Fruit fly (Drosophila melanogaster) whole organism, embryonic: ENCODE measurements around the gene Glg1.
A peak's percentile ranks its signal among the peaks of the same experiment; 100 is the strongest.

Experiments
- Ada2b ChIP-seq: fragments of 200-800 bp; sonication (Bioruptor generic); IDR thresholded peaks from 2 replicates; pipeline ENCODE4 v1.3.6; 2022; ENCODE audit warnings: missing biosample characterization, missing genetic modification characterization
- B-H2 ChIP-seq: fragments of 200-800 bp; sonication (Bioruptor generic); optimal IDR thresholded peaks from 2 replicates; lab custom pipeline; 2018; ENCODE audit warnings: missing biosample characterization, mild to moderate bottlenecking, missing genetic modification characterization
- BEAF-32 ChIP-seq: fragments of 200-800 bp; sonication (Bioruptor generic); optimal IDR thresholded peaks from 3 replicates; lab custom pipeline; 2017; ENCODE audit warnings: missing biosample characterization, missing genetic modification characterization, mild to moderate bottlenecking, moderate library complexity, missing genetic modification reagents
- CG10267 ChIP-seq: fragments of 200-800 bp; sonication (Bioruptor generic); optimal IDR thresholded peaks from 2 replicates; lab custom pipeline; 2018; ENCODE audit warnings: missing biosample characterization, mild to moderate bottlenecking, missing genetic modification characterization, moderate library complexity
- CG10543 ChIP-seq: fragments of 200-800 bp; sonication (Bioruptor generic); optimal IDR thresholded peaks from 3 replicates; lab custom pipeline; 2017; ENCODE audit warnings: missing biosample characterization, mild to moderate bottlenecking, missing genetic modification characterization, moderate library complexity
- CG11695 ChIP-seq: fragments of 200-800 bp; sonication (Bioruptor generic); IDR thresholded peaks from 3 replicates; pipeline ENCODE4 v1.3.6; 2022; ENCODE audit warnings: missing biosample characterization, missing genetic modification characterization
- CG12104 ChIP-seq: fragments of 200-800 bp; sonication (Bioruptor generic); optimal IDR thresholded peaks from 3 replicates; lab custom pipeline; 2016; ENCODE audit warnings: missing biosample characterization, missing genetic modification characterization
- CG12744 ChIP-seq: fragments of 200-800 bp; sonication (Bioruptor generic); optimal IDR thresholded peaks from 2 replicates; lab custom pipeline; 2016; ENCODE audit warnings: missing biosample characterization, missing genetic modification characterization
- CG14710 ChIP-seq: fragments of 200-800 bp; sonication (Bioruptor generic); optimal IDR thresholded peaks from 3 replicates; lab custom pipeline; 2019; ENCODE audit warnings: missing biosample characterization, mild to moderate bottlenecking, missing genetic modification characterization, moderate library complexity
- CG17802 ChIP-seq: fragments of 200-800 bp; sonication (Bioruptor generic); optimal IDR thresholded peaks from 2 replicates; lab custom pipeline; 2018; ENCODE audit warnings: missing biosample characterization, mild to moderate bottlenecking, missing genetic modification characterization, moderate library complexity
- CG17829 ChIP-seq: fragments of 200-800 bp; optimal IDR thresholded peaks from 2 replicates; lab custom pipeline; 2019; ENCODE audit warnings: missing biosample characterization, mild to moderate bottlenecking, missing genetic modification characterization, moderate library complexity
- CG3838 ChIP-seq: fragments of 200-800 bp; sonication (Bioruptor generic); optimal IDR thresholded peaks from 3 replicates; lab custom pipeline; 2016; ENCODE audit warnings: missing biosample characterization, missing genetic modification characterization
- CG4617 ChIP-seq: fragments of 200-800 bp; sonication (Bioruptor generic); optimal IDR thresholded peaks from 3 replicates; lab custom pipeline; 2016; ENCODE audit warnings: missing biosample characterization, missing genetic modification characterization, borderline replicate concordance
- CG6683 ChIP-seq: fragments of 200-800 bp; sonication (Bioruptor generic); optimal IDR thresholded peaks from 2 replicates; lab custom pipeline; 2017; ENCODE audit warnings: missing biosample characterization, mild to moderate bottlenecking, missing genetic modification characterization, missing genetic modification reagents
- CG8290 ChIP-seq, 3 experiments: fragments of 200-800 bp; sonication (Bioruptor generic); optimal IDR thresholded peaks; 2 replicates each; lab custom pipeline; 2016 to 2019; ENCODE audit warnings: missing biosample characterization in 3 of 3, missing genetic modification characterization in 3 of 3, mild to moderate bottlenecking in 2 of 3, moderate library complexity in 1 of 3
- CG8388 ChIP-seq: fragments of 200-800 bp; sonication (Bioruptor generic); optimal IDR thresholded peaks from 2 replicates; lab custom pipeline; 2019; ENCODE audit warnings: missing biosample characterization, mild to moderate bottlenecking, missing genetic modification characterization, moderate library complexity
- CG9797 ChIP-seq: fragments of 200-800 bp; sonication (Bioruptor generic); optimal IDR thresholded peaks from 3 replicates; lab custom pipeline; 2018; ENCODE audit warnings: missing biosample characterization, mild to moderate bottlenecking, missing genetic modification characterization
- CkIIα-i1 ChIP-seq: fragments of 200-800 bp; sonication (Bioruptor generic); IDR thresholded peaks from 2 replicates; pipeline ENCODE4 v1.3.6; 2022; ENCODE audit warnings: missing biosample characterization, missing genetic modification characterization
- CrebB ChIP-seq: fragments of 200-800 bp; sonication (Bioruptor generic); optimal IDR thresholded peaks from 3 replicates; lab custom pipeline; 2018; ENCODE audit warnings: missing biosample characterization, mild to moderate bottlenecking, missing genetic modification characterization
- Dp ChIP-seq: fragments of 200-800 bp; sonication (Bioruptor generic); optimal IDR thresholded peaks from 2 replicates; lab custom pipeline; 2018; ENCODE audit warnings: missing biosample characterization, mild to moderate bottlenecking, missing genetic modification characterization, moderate library complexity
- Drgx ChIP-seq: fragments of 200-800 bp; sonication (Bioruptor generic); IDR thresholded peaks from 2 replicates; pipeline ENCODE4 v1.3.6; 2022; ENCODE audit warnings: missing biosample characterization, missing genetic modification characterization
- ERR ChIP-seq: fragments of 200-800 bp; sonication (Bioruptor generic); optimal IDR thresholded peaks from 2 replicates; lab custom pipeline; 2016; ENCODE audit warnings: missing biosample characterization, missing genetic modification characterization
- GATAe ChIP-seq: fragments of 200-800 bp; sonication (Bioruptor generic); conservative IDR thresholded peaks from 2 replicates; pipeline ENCODE4 v1.3.6; 2022; ENCODE audit warnings: missing biosample characterization, missing genetic modification characterization
- Mad ChIP-seq: fragments of 200-800 bp; sonication (Bioruptor generic); optimal IDR thresholded peaks from 2 replicates; lab custom pipeline; 2016; ENCODE audit warnings: missing biosample characterization, missing genetic modification characterization
- Meics ChIP-seq: fragments of 200-800 bp; sonication (Bioruptor generic); optimal IDR thresholded peaks from 2 replicates; lab custom pipeline; 2017; ENCODE audit warnings: missing biosample characterization, mild to moderate bottlenecking, missing genetic modification characterization
- Mrtf ChIP-seq: fragments of 200-800 bp; sonication (Bioruptor generic); IDR thresholded peaks from 3 replicates; pipeline ENCODE4 v1.3.6; 2022; ENCODE audit warnings: missing biosample characterization, missing genetic modification characterization
- Scr ChIP-seq: fragments of 200-800 bp; sonication (Bioruptor generic); IDR thresholded peaks from 2 replicates; pipeline ENCODE4 v1.3.6; 2022; ENCODE audit warnings: missing biosample characterization, missing genetic modification characterization; ENCODE audit not compliant: partially characterized antibody
- Ssrp ChIP-seq: fragments of 200-800 bp; sonication (Bioruptor generic); optimal IDR thresholded peaks from 2 replicates; lab custom pipeline; 2018; ENCODE audit warnings: missing biosample characterization, mild to moderate bottlenecking, missing genetic modification characterization, moderate library complexity
- Vsx1 ChIP-seq: fragments of 200-800 bp; sonication (Bioruptor generic); optimal IDR thresholded peaks from 2 replicates; lab custom pipeline; 2017; ENCODE audit warnings: missing biosample characterization, mild to moderate bottlenecking, missing genetic modification characterization, missing genetic modification reagents
- abd-A ChIP-seq: fragments of 200-800 bp; sonication (Bioruptor generic); optimal IDR thresholded peaks from 3 replicates; lab custom pipeline; 2019; ENCODE audit warnings: missing biosample characterization, mild to moderate bottlenecking, missing genetic modification characterization, moderate library complexity
- ac ChIP-seq: fragments of 200-800 bp; sonication (Bioruptor generic); optimal IDR thresholded peaks from 3 replicates; lab custom pipeline; 2017; ENCODE audit warnings: missing biosample characterization, mild to moderate bottlenecking, missing genetic modification characterization
- bbx ChIP-seq: fragments of 200-800 bp; sonication (Bioruptor generic); IDR thresholded peaks from 2 replicates; pipeline ENCODE4 v1.3.6; 2022; ENCODE audit warnings: missing biosample characterization, missing genetic modification characterization; ENCODE audit not compliant: partially characterized antibody
- dati ChIP-seq: fragments of 200-800 bp; sonication (Bioruptor generic); IDR thresholded peaks from 2 replicates; pipeline ENCODE4 v1.3.6; 2022; ENCODE audit warnings: missing biosample characterization, missing genetic modification characterization
- dimm ChIP-seq: fragments of 200-800 bp; sonication (Bioruptor generic); IDR thresholded peaks from 2 replicates; pipeline ENCODE4 v1.3.6; 2022; ENCODE audit warnings: missing biosample characterization, missing genetic modification characterization
- fd64A ChIP-seq: fragments of 200-800 bp; sonication (Bioruptor generic); optimal IDR thresholded peaks from 3 replicates; lab custom pipeline; 2018; ENCODE audit warnings: missing biosample characterization, mild to moderate bottlenecking, missing genetic modification characterization
- gce ChIP-seq: fragments of 200-800 bp; sonication (Bioruptor generic); IDR thresholded peaks from 3 replicates; pipeline ENCODE4 v1.3.6; 2022; ENCODE audit warnings: missing biosample characterization, missing genetic modification characterization
- gsb-n ChIP-seq: fragments of 200-800 bp; sonication (Bioruptor generic); optimal IDR thresholded peaks from 3 replicates; lab custom pipeline; 2018; ENCODE audit warnings: missing biosample characterization, mild to moderate bottlenecking, missing genetic modification characterization
- ham ChIP-seq: fragments of 200-800 bp; sonication (Bioruptor generic); IDR thresholded peaks from 2 replicates; pipeline ENCODE4 v1.3.6; 2022; ENCODE audit warnings: missing biosample characterization, missing genetic modification characterization
- ken ChIP-seq: fragments of 200-800 bp; sonication (Bioruptor generic); IDR thresholded peaks from 3 replicates; pipeline ENCODE4 v1.3.6; 2022; ENCODE audit warnings: missing biosample characterization, missing genetic modification characterization
- klu ChIP-seq: fragments of 200-800 bp; sonication (Bioruptor generic); IDR thresholded peaks from 2 replicates; pipeline ENCODE4 v1.3.6; 2022; ENCODE audit warnings: missing biosample characterization, missing genetic modification characterization
- nerfin-1 ChIP-seq: fragments of 200-800 bp; sonication (Bioruptor generic); optimal IDR thresholded peaks from 3 replicates; lab custom pipeline; 2019; ENCODE audit warnings: missing biosample characterization, mild to moderate bottlenecking, missing genetic modification characterization, moderate library complexity
- onecut ChIP-seq: fragments of 200-800 bp; sonication (Bioruptor generic); IDR thresholded peaks from 2 replicates; pipeline ENCODE4 v1.3.6; 2022; ENCODE audit warnings: missing biosample characterization, missing genetic modification characterization
- phol ChIP-seq: fragments of 200-800 bp; sonication (Bioruptor generic); optimal IDR thresholded peaks from 3 replicates; lab custom pipeline; 2018; ENCODE audit warnings: missing biosample characterization, mild to moderate bottlenecking, missing genetic modification characterization, moderate library complexity
- psq ChIP-seq: fragments of 200-800 bp; sonication (Bioruptor generic); optimal IDR thresholded peaks from 2 replicates; lab custom pipeline; 2017; ENCODE audit warnings: missing biosample characterization, missing genetic modification characterization
- stwl ChIP-seq: fragments of 200-800 bp; sonication (Bioruptor generic); optimal IDR thresholded peaks from 3 replicates; lab custom pipeline; 2018; ENCODE audit warnings: missing biosample characterization, mild to moderate bottlenecking, missing genetic modification characterization, moderate library complexity
- trem ChIP-seq: fragments of 200-800 bp; optimal IDR thresholded peaks from 3 replicates; lab custom pipeline; 2019; ENCODE audit warnings: missing biosample characterization, mild to moderate bottlenecking, missing genetic modification characterization, moderate library complexity
- usp ChIP-seq: fragments of >200 bp; optimal IDR thresholded peaks from 2 replicates; lab custom pipeline; 2017; ENCODE audit warnings: missing biosample characterization, missing genetic modification characterization
- vvl ChIP-seq: fragments of 200-800 bp; sonication (Bioruptor generic); IDR thresholded peaks from 2 replicates; pipeline ENCODE4 v1.3.6; 2022; ENCODE audit warnings: missing biosample characterization, missing genetic modification characterization
- zen2 ChIP-seq: fragments of 200-800 bp; sonication (Bioruptor generic); IDR thresholded peaks from 3 replicates; pipeline ENCODE4 v1.3.6; 2022; ENCODE audit warnings: missing biosample characterization, missing genetic modification characterization; ENCODE audit not compliant: partially characterized antibody
- zfh1 ChIP-seq: fragments of 200-800 bp; sonication (Bioruptor generic); IDR thresholded peaks from 3 replicates; pipeline ENCODE4 v1.3.6; 2022; ENCODE audit warnings: missing biosample characterization, missing genetic modification characterization

Glg1 gene

DNA sequence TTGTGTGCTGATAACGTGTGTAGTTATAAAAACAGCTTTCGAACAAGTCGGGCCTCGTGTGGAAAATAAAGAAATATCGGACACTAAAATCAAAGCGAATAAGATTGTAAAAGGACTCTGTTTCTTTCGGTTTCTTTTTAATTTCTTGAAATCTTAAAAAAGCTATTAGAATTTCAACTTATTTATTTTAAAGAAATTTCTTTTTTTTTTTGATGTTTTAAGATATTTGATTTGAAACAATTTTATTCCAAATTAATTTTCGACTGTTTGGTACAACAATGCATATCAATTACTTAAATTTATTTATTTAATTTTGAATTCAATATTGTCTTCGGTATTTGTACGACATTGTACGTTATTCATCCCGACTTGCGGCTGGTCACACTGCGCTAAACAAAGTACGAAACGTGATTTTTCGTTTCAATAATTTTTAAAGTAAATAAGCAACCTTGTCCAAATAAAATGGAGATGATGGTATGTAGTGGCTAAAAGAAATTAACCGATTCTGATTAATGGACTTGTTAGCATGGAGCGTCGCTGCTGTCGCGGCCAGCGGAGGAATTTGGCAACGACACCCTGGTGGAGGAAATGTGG lies 14.5 kb downstream of the Glg1 start, which contains the start of the genes CG7202 and CG7519 (continued):
- no peak for TF ChIP-seq Ada2b (GFP tag; lab: Robert Waterston, UW)
- no peak for TF ChIP-seq klu
- TF ChIP-seq CG12104 (GFP tag; lab: Kevin White, UChicago), result no peak
- no peak for TF ChIP-seq Drgx (GFP tag; lab: Robert Waterston, UW)
- peak; percentile 55 for TF ChIP-seq CG9797 (GFP tag; lab: Kevin White, UChicago)
- TF ChIP-seq nerfin-1 (tag; lab: Kevin White, UChicago), result peak; percentile 33
- TF ChIP-seq CG14710, result peak; percentile 9
- peak; percentile 7 for TF ChIP-seq BEAF-32 (GFP tag; lab: Kevin White, UChicago)
- TF ChIP-seq GATAe, result no peak
- no peak for TF ChIP-seq CrebB (tag; lab: Kevin White, UChicago)
- TF ChIP-seq trem (tag; lab: Kevin White, UChicago), result peak; percentile 47
- no peak for TF ChIP-seq dati
- peak; percentile 42 for TF ChIP-seq Dp
- no peak for TF ChIP-seq bbx (GFP tag; lab: Robert Waterston, UW)
- TF ChIP-seq Meics (GFP tag; lab: Kevin White, UChicago), result no peak
- no peak for TF ChIP-seq CG11695 (GFP tag; lab: Robert Waterston, UW)
- TF ChIP-seq gce (GFP tag; lab: Robert Waterston, UW), result peak; percentile 27; the same call in 1 of the 3 replicates
- no peak for TF ChIP-seq Mrtf (GFP tag; lab: Robert Waterston, UW)
- no peak for TF ChIP-seq psq
- TF ChIP-seq dimm, result no peak
- no peak for TF ChIP-seq vvl (GFP tag; lab: Robert Waterston, UW)
- no peak for TF ChIP-seq CG10543 (GFP tag; lab: Kevin White, UChicago)
- TF ChIP-seq abd-A (tag; lab: Kevin White, UChicago), result no peak
- TF ChIP-seq ken (GFP tag; lab: Robert Waterston, UW), result no peak
- no peak for TF ChIP-seq zfh1 (GFP tag; lab: Robert Waterston, UW)
- TF ChIP-seq CG17829 (tag; lab: Kevin White, UChicago), result peak; percentile 14
- TF ChIP-seq usp (GFP tag; lab: Kevin White, UChicago), result no peak
- peak; percentile 8 for TF ChIP-seq CG10267 (tag; lab: Kevin White, UChicago)
- no peak for TF ChIP-seq CG8388
- TF ChIP-seq onecut, result no peak
- peak; percentile 72 for TF ChIP-seq stwl (tag; lab: Kevin White, UChicago)
- TF ChIP-seq Vsx1 (GFP tag; lab: Kevin White, UChicago), result no peak
- TF ChIP-seq CG3838 (GFP tag; lab: Kevin White, UChicago), result no peak
- peak; percentile 13 for TF ChIP-seq CG8290 (GFP tag; optimal IDR thresholded peaks at IDR 0.05; lab: Kevin White, UChicago)
- TF ChIP-seq CG8290 (tag; optimal IDR thresholded peaks at IDR 0.05; lab: Kevin White, UChicago), result no peak
- no peak for TF ChIP-seq CG12744 (GFP tag; lab: Kevin White, UChicago)
- no peak for TF ChIP-seq gsb-n (tag; lab: Kevin White, UChicago)
- TF ChIP-seq phol (tag; lab: Kevin White, UChicago), result peak; percentile 9
- TF ChIP-seq Ssrp (tag; lab: Kevin White, UChicago), result no peak
- TF ChIP-seq CG4617 (GFP tag; lab: Kevin White, UChicago), result peak; percentile 64
- no peak for TF ChIP-seq B-H2 (GFP tag; lab: Kevin White, UChicago)
- no peak for TF ChIP-seq ERR (GFP tag; lab: Kevin White, UChicago)
- no peak for TF ChIP-seq CG6683 (GFP tag; lab: Kevin White, UChicago)
- TF ChIP-seq CkIIα-i1 (GFP tag; lab: Robert Waterston, UW), result no peak
- no peak for TF ChIP-seq ac
- TF ChIP-seq Mad (GFP tag; lab: Kevin White, UChicago), result no peak
- no peak for TF ChIP-seq zen2 (GFP tag; lab: Robert Waterston, UW)
- no peak for TF ChIP-seq ham (GFP tag; lab: Robert Waterston, UW)
- TF ChIP-seq Scr (GFP tag; lab: Robert Waterston, UW), result 0 out of 2 replicates have a peak, but pooled peaks have one; percentile 12
- TF ChIP-seq fd64A (GFP tag; lab: Kevin White, UChicago), result no peak
- TF ChIP-seq CG17802 (tag; lab: Kevin White, UChicago), result no peak
